Worm (Caenorhabditis elegans) whole organism, early embryonic: Measurements from ENCODE around the gene Y37E11B.5.

Source experiments
- ama-1 ChIP-seq: fragments of 150-350 bp; optimal IDR thresholded peaks from 2 replicates; lab custom pipeline; 2014
- ceh-13 ChIP-seq: fragments of 200-800 bp; sonication (Bioruptor generic); optimal IDR thresholded peaks from 2 replicates; lab custom pipeline; 2018; ENCODE audit warnings: mild to moderate bottlenecking, missing genetic modification characterization, missing compliant biosample characterization
- ets-7 ChIP-seq: sonication (generic microtip); optimal IDR thresholded peaks from 2 replicates; lab custom pipeline; 2016; ENCODE audit warnings: missing genotype, missing genetic modification characterization, missing compliant biosample characterization
- flt-1 ChIP-seq: fragments of 200-800 bp; sonication (Bioruptor generic); IDR thresholded peaks from 2 replicates; pipeline ENCODE4 v1.3.6; 2022; ENCODE audit warnings: missing genetic modification characterization, missing compliant biosample characterization
- tbx-37 ChIP-seq: fragments of 200-800 bp; sonication (Bioruptor generic); conservative IDR thresholded peaks from 2 replicates; pipeline ENCODE4 v1.3.6; 2022; ENCODE audit warnings: missing genetic modification reagents, missing genetic modification characterization, missing compliant biosample characterization

- no peak for TF ChIP-seq tbx-37 (GFP tag; lab: Robert Waterston, UW)
- no peak for TF ChIP-seq ets-7 (tag; lab: Kevin White, UChicago)
- no peak for TF ChIP-seq ceh-13 (GFP tag; lab: Kevin White, UChicago)
- no peak for TF ChIP-seq ama-1 (lab: Kevin White, UChicago)
- no peak for TF ChIP-seq flt-1 (GFP tag; lab: Robert Waterston, UW)
Measured at ce11 chrIV:3578667-3579066, 19.7 kb downstream of the Y37E11B.5 start.
